Worm (Caenorhabditis elegans) whole organism, late embryonic: Measurements from ENCODE around the gene C35B1.9.
A peak's percentile ranks its signal among the peaks of the same experiment; 100 is the strongest.

Source experiments
- C08G9.2 ChIP-seq: sonication (generic microtip); optimal IDR thresholded peaks from 2 replicates; lab custom pipeline; 2016; ENCODE audit warnings: mild to moderate bottlenecking, missing genetic modification characterization, moderate library complexity, missing compliant biosample characterization
- C38D4.7 ChIP-seq: fragments of 200-800 bp; sonication (Bioruptor generic); optimal IDR thresholded peaks from 2 replicates; lab custom pipeline; 2018; ENCODE audit warnings: mild to moderate bottlenecking, missing genetic modification characterization, moderate library complexity, missing compliant biosample characterization
- F13H6.1 ChIP-seq: sonication (generic microtip); optimal IDR thresholded peaks from 2 replicates; lab custom pipeline; 2016; ENCODE audit warnings: missing genetic modification characterization, missing compliant biosample characterization
- T23F11.4 ChIP-seq: fragments of 200-800 bp; sonication (Bioruptor generic); optimal IDR thresholded peaks from 2 replicates; lab custom pipeline; 2018; ENCODE audit warnings: mild to moderate bottlenecking, missing genetic modification characterization, missing compliant biosample characterization
- Y22D7AL.16 ChIP-seq: sonication (generic microtip); optimal IDR thresholded peaks from 2 replicates; lab custom pipeline; 2016; ENCODE audit warnings: missing genetic modification characterization, missing compliant biosample characterization
- ama-1 ChIP-seq: fragments of 150-350 bp; optimal IDR thresholded peaks from 2 replicates; lab custom pipeline; 2014
- ceh-18 ChIP-seq: sonication (generic microtip); optimal IDR thresholded peaks from 2 replicates; lab custom pipeline; 2016; ENCODE audit warnings: missing genetic modification characterization, missing compliant biosample characterization
- ceh-22 ChIP-seq: sonication (generic microtip); optimal IDR thresholded peaks from 2 replicates; lab custom pipeline; 2017; ENCODE audit warnings: missing biosample characterization, missing genetic modification characterization
- ceh-30 ChIP-seq: fragments of 150-350 bp; optimal IDR thresholded peaks from 2 replicates; lab custom pipeline; 2014; ENCODE audit warnings: missing biosample characterization, missing genetic modification characterization
- ceh-31 ChIP-seq: sonication (generic microtip); optimal IDR thresholded peaks from 2 replicates; lab custom pipeline; 2016; ENCODE audit warnings: missing genetic modification characterization, missing compliant biosample characterization
- ceh-34 ChIP-seq: sonication (generic microtip); optimal IDR thresholded peaks from 2 replicates; lab custom pipeline; 2016; ENCODE audit warnings: mild to moderate bottlenecking, missing genetic modification characterization, missing compliant biosample characterization
- ceh-48 ChIP-seq: sonication (generic microtip); optimal IDR thresholded peaks from 2 replicates; lab custom pipeline; 2016; ENCODE audit warnings: missing genetic modification characterization, inconsistent platforms, missing compliant biosample characterization
- ceh-9 ChIP-seq: sonication (generic microtip); optimal IDR thresholded peaks from 2 replicates; lab custom pipeline; 2016; ENCODE audit warnings: mild to moderate bottlenecking, missing genetic modification characterization, inconsistent platforms, missing compliant biosample characterization
- elt-2 ChIP-seq: sonication (generic microtip); optimal IDR thresholded peaks from 2 replicates; lab custom pipeline; 2016; ENCODE audit warnings: missing genetic modification reagents, missing genetic modification characterization, missing compliant biosample characterization
- elt-4 ChIP-seq: sonication (generic microtip); optimal IDR thresholded peaks from 2 replicates; lab custom pipeline; 2016; ENCODE audit warnings: missing genetic modification characterization, missing compliant biosample characterization
- eyg-1 ChIP-seq: sonication (generic microtip); optimal IDR thresholded peaks from 2 replicates; lab custom pipeline; 2016; ENCODE audit warnings: missing genotype, missing genetic modification characterization, missing compliant biosample characterization
- fkh-10 ChIP-seq: fragments of 150-350 bp; optimal IDR thresholded peaks from 2 replicates; lab custom pipeline; 2014; ENCODE audit warnings: missing biosample characterization, missing genetic modification reagents, missing genetic modification characterization
- fkh-6 ChIP-seq: sonication (generic microtip); optimal IDR thresholded peaks from 2 replicates; lab custom pipeline; 2016; ENCODE audit warnings: missing genetic modification characterization, missing compliant biosample characterization
- hlh-15 ChIP-seq: sonication (generic microtip); optimal IDR thresholded peaks from 2 replicates; lab custom pipeline; 2016; ENCODE audit warnings: missing genetic modification characterization, missing compliant biosample characterization
- lim-6 ChIP-seq: sonication (generic microtip); optimal IDR thresholded peaks from 2 replicates; lab custom pipeline; 2016; ENCODE audit warnings: missing genetic modification characterization, missing compliant biosample characterization
- lin-11 ChIP-seq: fragments of 200-800 bp; sonication (Bioruptor generic); optimal IDR thresholded peaks from 2 replicates; lab custom pipeline; 2018; ENCODE audit warnings: mild to moderate bottlenecking, missing genetic modification characterization, missing compliant biosample characterization
- madf-2 ChIP-seq: sonication (generic microtip); optimal IDR thresholded peaks from 2 replicates; lab custom pipeline; 2017; ENCODE audit warnings: missing genetic modification characterization, missing compliant biosample characterization
- mec-3 ChIP-seq: sonication (generic microtip); optimal IDR thresholded peaks from 2 replicates; lab custom pipeline; 2016; ENCODE audit warnings: borderline replicate concordance, missing genetic modification characterization, missing compliant biosample characterization
- nhr-232 ChIP-seq: sonication (generic microtip); optimal IDR thresholded peaks from 2 replicates; lab custom pipeline; 2016; ENCODE audit warnings: missing genetic modification characterization, missing compliant biosample characterization
- npax-4 ChIP-seq: sonication (generic microtip); optimal IDR thresholded peaks from 2 replicates; lab custom pipeline; 2016; ENCODE audit warnings: missing genetic modification characterization, missing compliant biosample characterization
- odd-2 ChIP-seq: sonication (generic microtip); optimal IDR thresholded peaks from 2 replicates; lab custom pipeline; 2017; ENCODE audit warnings: antibody characterized with exemption, mild to moderate bottlenecking, missing genetic modification characterization, missing compliant biosample characterization
- pag-3 ChIP-seq: sonication (generic microtip); optimal IDR thresholded peaks from 2 replicates; lab custom pipeline; 2016; ENCODE audit warnings: missing compliant biosample characterization, missing genetic modification characterization, borderline replicate concordance
- pat-9 ChIP-seq: fragments of 200-800 bp; sonication (Bioruptor generic); optimal IDR thresholded peaks from 2 replicates; lab custom pipeline; 2018; ENCODE audit warnings: mild to moderate bottlenecking, missing genetic modification characterization, moderate library complexity, missing compliant biosample characterization
- pax-1 ChIP-seq: fragments of 150-350 bp; optimal IDR thresholded peaks from 2 replicates; lab custom pipeline; 2014; ENCODE audit warnings: missing biosample characterization, missing genetic modification characterization
- pha-4 ChIP-seq: fragments of 150-350 bp; optimal IDR thresholded peaks from 2 replicates; lab custom pipeline; 2018; ENCODE audit warnings: missing biosample characterization, missing genetic modification reagents, missing genetic modification characterization
- pqm-1 ChIP-seq: sonication (generic microtip); optimal IDR thresholded peaks from 2 replicates; lab custom pipeline; 2016; ENCODE audit warnings: missing genetic modification characterization, missing compliant biosample characterization
- rnt-1 ChIP-seq: sonication (generic microtip); optimal IDR thresholded peaks from 2 replicates; lab custom pipeline; 2016; ENCODE audit warnings: missing genetic modification characterization, missing compliant biosample characterization
- sdc-2 ChIP-seq: sonication (generic microtip); optimal IDR thresholded peaks from 2 replicates; lab custom pipeline; 2016; ENCODE audit warnings: missing genotype, missing genetic modification characterization, missing compliant biosample characterization
- sox-2 ChIP-seq: fragments of 200-800 bp; sonication (Bioruptor generic); IDR thresholded peaks from 2 replicates; pipeline ENCODE4 v1.3.6; 2022; ENCODE audit warnings: missing genetic modification reagents, missing genetic modification characterization, missing compliant biosample characterization
- sox-4 ChIP-seq: sonication (generic microtip); optimal IDR thresholded peaks from 2 replicates; lab custom pipeline; 2017; ENCODE audit warnings: mild to moderate bottlenecking, missing genetic modification characterization, inconsistent platforms, missing compliant biosample characterization
- tbx-7 ChIP-seq: sonication (generic microtip); optimal IDR thresholded peaks from 2 replicates; lab custom pipeline; 2016; ENCODE audit warnings: missing genotype, missing genetic modification characterization, missing compliant biosample characterization
- unc-3 ChIP-seq, 2 experiments: fragments of 200-800 bp in 1 of 2; sonication (Bioruptor generic) in 1 of 2; sonication (generic microtip) in 1 of 2; conservative IDR thresholded peaks in 1 of 2; optimal IDR thresholded peaks in 1 of 2; 2 replicates each; pipeline versions ENCODE4 v1.3.6 to Lab custom; 2016 to 2022; ENCODE audit warnings: missing compliant biosample characterization in 2 of 2, missing genetic modification characterization in 2 of 2, missing genetic modification reagents in 1 of 2
- unc-42 ChIP-seq: sonication (generic microtip); optimal IDR thresholded peaks from 2 replicates; lab custom pipeline; 2016; ENCODE audit warnings: missing genotype, missing genetic modification characterization, missing compliant biosample characterization
- unc-55 ChIP-seq: sonication (generic microtip); optimal IDR thresholded peaks from 2 replicates; lab custom pipeline; 2017; ENCODE audit warnings: missing biosample characterization, missing genetic modification reagents, missing genetic modification characterization
- unc-86 ChIP-seq: sonication (generic microtip); optimal IDR thresholded peaks from 2 replicates; lab custom pipeline; 2016; ENCODE audit warnings: missing genetic modification characterization, missing compliant biosample characterization

C35B1.9 gene

ce11 chrIV:4068480-4068879 is 12.3 kb downstream of the C35B1.9 start, which contains the start of gene fbxb-55:
Gene fbxb-55 (plus strand): TSS chrIV:4068780.
- TF ChIP-seq mec-3 (tag; lab: Kevin White, UChicago) (no peak), hlh-15 (no peak)

- no peak for TF ChIP-seq unc-3 (GFP tag; conservative IDR thresholded peaks at IDR 0.05; lab: Robert Waterston, UW)
- no peak for TF ChIP-seq unc-3 (tag; optimal IDR thresholded peaks at IDR 0.05; lab: Kevin White, UChicago)
- no peak for TF ChIP-seq pax-1 (tag; lab: Kevin White, UChicago)
- no peak for TF ChIP-seq hlh-15
- TF ChIP-seq ceh-30 (tag; lab: Kevin White, UChicago) = no peak
- TF ChIP-seq sox-4 (tag; lab: Kevin White, UChicago) = no peak
- no peak for TF ChIP-seq odd-2 (tag; lab: Kevin White, UChicago)
- no peak for TF ChIP-seq ceh-9
- no peak for TF ChIP-seq pha-4
- no peak for TF ChIP-seq rnt-1 (tag; lab: Kevin White, UChicago)
- no peak for TF ChIP-seq sdc-2
- TF ChIP-seq madf-2 = no peak
- no peak for TF ChIP-seq ceh-31 (tag; lab: Kevin White, UChicago)
- no peak for TF ChIP-seq elt-4 (tag; lab: Kevin White, UChicago)
- no peak for TF ChIP-seq tbx-7 (tag; lab: Kevin White, UChicago)
- TF ChIP-seq fkh-6 = no peak
- no peak for TF ChIP-seq F13H6.1 (tag; lab: Kevin White, UChicago)
- no peak for TF ChIP-seq ceh-22 (tag; lab: Kevin White, UChicago)
- no peak for TF ChIP-seq ceh-34 (tag; lab: Kevin White, UChicago)
- no peak for TF ChIP-seq unc-86 (tag; lab: Kevin White, UChicago)
- no peak for TF ChIP-seq unc-42 (tag; lab: Kevin White, UChicago)
Measured at ce11 chrIV:4067336-4067735, 13.4 kb downstream of the C35B1.9 start.

ce11 chrIV:4063573-4063972 is 17.2 kb downstream of the C35B1.9 start, which contains the start of gene ilys-6:
Gene ilys-6 (minus strand): TSS chrIV:4063673.
- TF ChIP-seq hlh-15 (no peak), nhr-232 (tag; lab: Kevin White, UChicago) (no peak), T23F11.4 (no peak), pat-9 (tag; lab: Kevin White, UChicago) (no peak), ceh-9 (no peak), pqm-1 (tag; lab: Kevin White, UChicago) (no peak)
- TF ChIP-seq, all 69 proteins: peak for 0

ce11 chrIV:4055297-4055696 is 25.4 kb downstream of the C35B1.9 start:
- TF ChIP-seq ceh-30 (tag; lab: Kevin White, UChicago) = no peak
- no peak for TF ChIP-seq Y22D7AL.16 (tag; lab: Kevin White, UChicago)
- TF ChIP-seq unc-42 (tag; lab: Kevin White, UChicago) = no peak
- TF ChIP-seq elt-2 (tag; lab: Kevin White, UChicago) = no peak
- no peak for TF ChIP-seq F13H6.1 (tag; lab: Kevin White, UChicago)
- no peak for TF ChIP-seq sox-2 (GFP tag; lab: Robert Waterston, UW)
- no peak for TF ChIP-seq pag-3 (tag; lab: Kevin White, UChicago)
- TF ChIP-seq lim-6 = no peak
- no peak for TF ChIP-seq npax-4 (tag; lab: Kevin White, UChicago)
- TF ChIP-seq ceh-31 (tag; lab: Kevin White, UChicago) = no peak
- TF ChIP-seq C08G9.2 (tag; lab: Kevin White, UChicago) = no peak
- no peak for TF ChIP-seq ceh-48 (tag; lab: Kevin White, UChicago)
- TF ChIP-seq rnt-1 (tag; lab: Kevin White, UChicago) = peak; percentile 0
- no peak for TF ChIP-seq C38D4.7 (GFP tag; lab: Kevin White, UChicago)
- peak; percentile 64 for TF ChIP-seq unc-55
- TF ChIP-seq, all 69 proteins: peak for 2

ce11 chrIV:4053405-4053804 is 27.3 kb downstream of the C35B1.9 start:
- no peak for TF ChIP-seq ceh-48 (tag; lab: Kevin White, UChicago)
- no peak for TF ChIP-seq ceh-34 (tag; lab: Kevin White, UChicago)
- no peak for TF ChIP-seq fkh-10 (GFP tag; lab: Kevin White, UChicago)
- no peak for TF ChIP-seq ceh-22 (tag; lab: Kevin White, UChicago)
- TF ChIP-seq pha-4 = no peak
- no peak for TF ChIP-seq C38D4.7 (GFP tag; lab: Kevin White, UChicago)
- TF ChIP-seq sox-4 (tag; lab: Kevin White, UChicago) = no peak
- TF ChIP-seq ceh-18 (tag; lab: Kevin White, UChicago) = no peak
- TF ChIP-seq eyg-1 = no peak
- TF ChIP-seq ama-1 (lab: Kevin White, UChicago) = no peak
- TF ChIP-seq rnt-1 (tag; lab: Kevin White, UChicago) = no peak
- no peak for TF ChIP-seq lin-11
